Worm (Caenorhabditis elegans) whole organism, mixed stage, embryonic: Measurements from ENCODE around the gene C18H7.11.

Experiments
- ces-1 ChIP-seq: fragments of 150-350 bp; optimal IDR thresholded peaks from 2 replicates; lab custom pipeline; 2014; ENCODE audit warnings: missing biosample characterization, missing genetic modification reagents, missing genetic modification characterization
- drap-1 ChIP-seq: fragments of 200-800 bp; sonication (Bioruptor generic); optimal IDR thresholded peaks from 3 replicates; lab custom pipeline; 2018; ENCODE audit warnings: mild to moderate bottlenecking, missing genetic modification characterization, missing compliant biosample characterization
- flh-1 ChIP-seq: fragments of 200-800 bp; sonication (Bioruptor generic); optimal IDR thresholded peaks from 2 replicates; lab custom pipeline; 2018; ENCODE audit warnings: mild to moderate bottlenecking, missing genetic modification characterization, moderate library complexity, missing compliant biosample characterization
- ham-2 ChIP-seq: fragments of 200-800 bp; sonication (Bioruptor generic); optimal IDR thresholded peaks from 2 replicates; lab custom pipeline; 2018; ENCODE audit warnings: mild to moderate bottlenecking, missing genetic modification characterization, missing compliant biosample characterization
- nhr-12 ChIP-seq: fragments of 150-350 bp; optimal IDR thresholded peaks from 2 replicates; lab custom pipeline; 2014; ENCODE audit warnings: missing biosample characterization, missing genetic modification characterization
- nhr-237 ChIP-seq: fragments of 150-350 bp; optimal IDR thresholded peaks from 2 replicates; lab custom pipeline; 2014; ENCODE audit warnings: missing biosample characterization, missing genetic modification characterization
- unc-39 ChIP-seq: fragments of 150-350 bp; optimal IDR thresholded peaks from 2 replicates; lab custom pipeline; 2014; ENCODE audit warnings: missing biosample characterization, missing genetic modification characterization

ce11 chrIV:570799-571300 is 25.9 kb upstream of the C18H7.11 start, which contains the start of gene F56A11.5:
- TF ChIP-seq unc-39 = no peak
- no peak for TF ChIP-seq nhr-12 (tag; lab: Kevin White, UChicago)
- no peak for TF ChIP-seq nhr-237
- TF ChIP-seq ham-2 = no peak
- no peak for TF ChIP-seq flh-1
- TF ChIP-seq ces-1 (GFP tag; lab: Kevin White, UChicago) = no peak
- TF ChIP-seq drap-1 (GFP tag; lab: Kevin White, UChicago) = no peak
